Worm (Caenorhabditis elegans) whole organism, L4 larva: ENCODE measurements around the gene R03D7.15.

ENCODE experiments used
- F10B5.3 ChIP-seq: sonication (generic microtip); optimal IDR thresholded peaks from 2 replicates; lab custom pipeline; 2016; ENCODE audit warnings: mild to moderate bottlenecking, missing genetic modification characterization, missing compliant biosample characterization
- F26F4.8 ChIP-seq: fragments of 200-800 bp; sonication (Bioruptor generic); conservative IDR thresholded peaks from 2 replicates; pipeline ENCODE4 v1.3.6; 2022; ENCODE audit warnings: missing genetic modification characterization, missing compliant biosample characterization
- F49E8.2 ChIP-seq: sonication (generic microtip); optimal IDR thresholded peaks from 2 replicates; lab custom pipeline; 2016; ENCODE audit warnings: missing compliant biosample characterization, mild to moderate bottlenecking, missing genetic modification characterization, borderline replicate concordance
- R02D3.7 ChIP-seq: fragments of 150-350 bp; sonication (generic microtip); optimal IDR thresholded peaks from 3 replicates; lab custom pipeline; 2014; ENCODE audit warnings: missing biosample characterization, missing genetic modification characterization
- T26A8.4 ChIP-seq: fragments of 200-800 bp; sonication (Bioruptor generic); IDR thresholded peaks from 2 replicates; pipeline ENCODE4 v1.3.6; 2022; ENCODE audit warnings: missing genetic modification characterization, missing compliant biosample characterization
- Y105C5A.15 ChIP-seq: fragments of 200-800 bp; sonication (Bioruptor generic); IDR thresholded peaks from 2 replicates; pipeline ENCODE4 v1.3.6; 2022; ENCODE audit warnings: missing genetic modification characterization, missing compliant biosample characterization
- Y48G9A.11 ChIP-seq: fragments of 200-800 bp; sonication (Bioruptor generic); IDR thresholded peaks from 2 replicates; pipeline ENCODE4 v1.3.6; 2022; ENCODE audit warnings: missing genetic modification reagents, missing genetic modification characterization, missing compliant biosample characterization
- aha-1 ChIP-seq: fragments of 150-350 bp; peaks from one replicate; lab custom pipeline; 2014; ENCODE audit warnings: missing biosample characterization, missing genetic modification characterization
- ama-1 ChIP-seq: fragments of 150-350 bp; optimal IDR thresholded peaks from 2 replicates; lab custom pipeline; 2014; ENCODE audit warnings: inconsistent platforms, mixed read lengths
- arid-1 ChIP-seq: fragments of 200-800 bp; sonication (Bioruptor generic); conservative IDR thresholded peaks from 2 replicates; pipeline ENCODE4 v1.3.6; 2022; ENCODE audit warnings: missing genetic modification reagents, missing genetic modification characterization, missing compliant biosample characterization
- attf-4 ChIP-seq: sonication (generic microtip); optimal IDR thresholded peaks from 3 replicates; lab custom pipeline; 2017; ENCODE audit warnings: missing biosample characterization, missing genetic modification characterization
- ceh-44 ChIP-seq: fragments of 200-800 bp; sonication (Bioruptor generic); IDR thresholded peaks from 2 replicates; pipeline ENCODE4 v1.3.6; 2022; ENCODE audit warnings: missing genetic modification reagents, missing genetic modification characterization, missing compliant biosample characterization
- ces-1 ChIP-seq: fragments of 150-350 bp; sonication (generic microtip); optimal IDR thresholded peaks from 4 replicates; lab custom pipeline; 2014; ENCODE audit warnings: missing biosample characterization, missing genetic modification reagents, missing genetic modification characterization
- cey-2 ChIP-seq: sonication (generic microtip); optimal IDR thresholded peaks from 3 replicates; lab custom pipeline; 2017; ENCODE audit warnings: missing genetic modification characterization, mild to moderate bottlenecking, missing compliant biosample characterization, antibody characterized with exemption, borderline replicate concordance; ENCODE audit not compliant: insufficient read depth
- ctbp-1 ChIP-seq: fragments of 200-800 bp; sonication (Bioruptor generic); IDR thresholded peaks from 2 replicates; pipeline ENCODE4 v1.3.6; 2022; ENCODE audit warnings: missing genetic modification reagents, missing genetic modification characterization, missing compliant biosample characterization
- daf-16 ChIP-seq, 3 experiments: sonication (generic microtip); optimal IDR thresholded peaks; 2 replicates each; lab custom pipeline; 2016 to 2017; ENCODE audit warnings: missing genetic modification characterization in 3 of 3, missing genetic modification reagents in 3 of 3, mild to moderate bottlenecking in 2 of 3, missing compliant biosample characterization in 2 of 3, missing biosample characterization in 1 of 3, moderate library complexity in 1 of 3
- daf-19 ChIP-seq: fragments of 200-800 bp; sonication (Bioruptor generic); conservative IDR thresholded peaks from 2 replicates; pipeline ENCODE4 v1.3.6; 2022; ENCODE audit warnings: missing genetic modification characterization, missing compliant biosample characterization
- daf-8 ChIP-seq: fragments of 200-800 bp; sonication (Bioruptor generic); IDR thresholded peaks from 2 replicates; pipeline ENCODE4 v1.3.6; 2022; ENCODE audit warnings: missing genetic modification characterization, missing compliant biosample characterization
- dmd-6 ChIP-seq: fragments of 200-800 bp; sonication (Bioruptor generic); IDR thresholded peaks from 2 replicates; pipeline ENCODE4 v1.3.6; 2022; ENCODE audit warnings: missing genetic modification reagents, missing genetic modification characterization, missing compliant biosample characterization
- duxl-1 ChIP-seq: sonication (generic microtip); optimal IDR thresholded peaks from 2 replicates; lab custom pipeline; 2016; ENCODE audit warnings: mild to moderate bottlenecking, missing genetic modification characterization, moderate library complexity, missing compliant biosample characterization; ENCODE audit not compliant: poor library complexity
- egl-43 ChIP-seq: fragments of 200-800 bp; sonication (Bioruptor generic); IDR thresholded peaks from 2 replicates; pipeline ENCODE4 v1.3.6; 2022; ENCODE audit warnings: missing genetic modification reagents, missing genetic modification characterization, missing compliant biosample characterization
- fos-1 ChIP-seq: fragments of 150-350 bp; optimal IDR thresholded peaks from 2 replicates; lab custom pipeline; 2014; ENCODE audit warnings: missing biosample characterization, missing genetic modification characterization
- hif-1 ChIP-seq, 2 experiments: sonication (generic microtip); optimal IDR thresholded peaks; 2 replicates each; lab custom pipeline; 2016 to 2017; ENCODE audit warnings: missing compliant biosample characterization in 2 of 2, missing genetic modification characterization in 2 of 2, missing genetic modification reagents in 2 of 2, missing genotype in 2 of 2, mild to moderate bottlenecking in 1 of 2
- hlh-11 ChIP-seq: fragments of 200-800 bp; sonication (Bioruptor generic); optimal IDR thresholded peaks from 2 replicates; lab custom pipeline; 2018; ENCODE audit warnings: mild to moderate bottlenecking, missing genetic modification characterization, missing compliant biosample characterization
- hmg-1.1 ChIP-seq: fragments of 200-800 bp; sonication (Bioruptor generic); IDR thresholded peaks from 2 replicates; pipeline ENCODE4 v1.3.6; 2022; ENCODE audit warnings: missing genetic modification reagents, missing genetic modification characterization, missing compliant biosample characterization
- jun-1 ChIP-seq: fragments of 150-350 bp; optimal IDR thresholded peaks from 2 replicates; lab custom pipeline; 2014; ENCODE audit warnings: missing biosample characterization, missing genetic modification reagents, missing genetic modification characterization
- lin-1 ChIP-seq: fragments of 200-800 bp; sonication (Bioruptor generic); IDR thresholded peaks from 2 replicates; pipeline ENCODE4 v1.3.6; 2022; ENCODE audit warnings: missing genetic modification reagents, missing genetic modification characterization, missing compliant biosample characterization
- lin-39 ChIP-seq: fragments of 150-350 bp; optimal IDR thresholded peaks from 2 replicates; lab custom pipeline; 2014; ENCODE audit warnings: missing biosample characterization, missing genetic modification reagents, missing genetic modification characterization
- madf-9 ChIP-seq: fragments of 200-800 bp; sonication (Bioruptor generic); conservative IDR thresholded peaks from 2 replicates; pipeline ENCODE4 v1.3.6; 2022; ENCODE audit warnings: missing genetic modification reagents, missing genetic modification characterization, missing compliant biosample characterization
- mdt-29 ChIP-seq: fragments of 200-800 bp; sonication (Bioruptor generic); IDR thresholded peaks from 2 replicates; pipeline ENCODE4 v1.3.6; 2022; ENCODE audit warnings: missing genetic modification reagents, missing genetic modification characterization, missing compliant biosample characterization
- mep-1 ChIP-seq: fragments of 150-350 bp; sonication (generic microtip); optimal IDR thresholded peaks from 3 replicates; lab custom pipeline; 2014; ENCODE audit warnings: missing biosample characterization, missing genetic modification characterization
- mes-2 ChIP-seq: sonication (generic microtip); optimal IDR thresholded peaks from 2 replicates; lab custom pipeline; 2016; ENCODE audit warnings: missing genotype, mild to moderate bottlenecking, missing genetic modification characterization, missing compliant biosample characterization; ENCODE audit not compliant: poor library complexity, severe bottlenecking
- mxl-3 ChIP-seq: fragments of 200-800 bp; sonication (Bioruptor generic); optimal IDR thresholded peaks from 2 replicates; lab custom pipeline; 2018; ENCODE audit warnings: mild to moderate bottlenecking, missing genetic modification characterization, missing compliant biosample characterization
- nhr-102 ChIP-seq: sonication (generic microtip); optimal IDR thresholded peaks from 2 replicates; lab custom pipeline; 2016; ENCODE audit warnings: mild to moderate bottlenecking, missing genetic modification characterization, moderate library complexity, missing compliant biosample characterization
- nhr-11 ChIP-seq: fragments of 150-350 bp; optimal IDR thresholded peaks from 2 replicates; lab custom pipeline; 2014; ENCODE audit warnings: missing biosample characterization, missing genetic modification characterization
- nhr-28 ChIP-seq: fragments of 150-350 bp; optimal IDR thresholded peaks from 2 replicates; lab custom pipeline; 2014; ENCODE audit warnings: missing biosample characterization, missing genetic modification characterization
- nhr-42 ChIP-seq: fragments of 200-800 bp; sonication (Bioruptor generic); IDR thresholded peaks from 2 replicates; pipeline ENCODE4 v1.3.6; 2022; ENCODE audit warnings: missing genetic modification characterization, missing compliant biosample characterization
- nhr-6 ChIP-seq: fragments of 150-350 bp; optimal IDR thresholded peaks from 2 replicates; lab custom pipeline; 2014; ENCODE audit warnings: missing biosample characterization, missing genetic modification characterization
- nhr-77 ChIP-seq: fragments of 150-350 bp; optimal IDR thresholded peaks from 2 replicates; lab custom pipeline; 2014; ENCODE audit warnings: missing biosample characterization, missing genetic modification characterization
- pqm-1 ChIP-seq: sonication (generic microtip); optimal IDR thresholded peaks from 2 replicates; lab custom pipeline; 2017; ENCODE audit warnings: missing biosample characterization, missing genetic modification characterization
- set-16 ChIP-seq: fragments of 200-800 bp; sonication (Bioruptor generic); IDR thresholded peaks from 2 replicates; pipeline ENCODE4 v1.3.6; 2022; ENCODE audit warnings: missing genetic modification reagents, missing genetic modification characterization, missing compliant biosample characterization
- skn-1 ChIP-seq: fragments of 150-350 bp; optimal IDR thresholded peaks from 2 replicates; lab custom pipeline; 2014; ENCODE audit warnings: missing biosample characterization, missing genetic modification characterization
- spr-1 ChIP-seq: sonication (generic microtip); optimal IDR thresholded peaks from 2 replicates; lab custom pipeline; 2016; ENCODE audit warnings: mild to moderate bottlenecking, missing genetic modification characterization, missing compliant biosample characterization
- tra-1 ChIP-seq: fragments of 200-800 bp; sonication (Bioruptor generic); IDR thresholded peaks from 2 replicates; pipeline ENCODE4 v1.3.6; 2022; ENCODE audit warnings: missing genetic modification reagents, missing genetic modification characterization, missing compliant biosample characterization
- unc-39 ChIP-seq: sonication (generic microtip); optimal IDR thresholded peaks from 2 replicates; lab custom pipeline; 2017; ENCODE audit warnings: missing biosample characterization, missing genetic modification characterization
- unc-62 ChIP-seq, 3 experiments: fragments of 150-350 bp in 1 of 3; sonication (generic microtip); optimal IDR thresholded peaks in 2 of 3; peaks in 1 of 3; 1 replicate in 1 of 3; 2 replicates in 2 of 3; lab custom pipeline; 2014 to 2017; ENCODE audit warnings: missing biosample characterization in 3 of 3, missing genetic modification characterization in 3 of 3, missing genetic modification reagents in 3 of 3, missing genotype in 1 of 3
- zag-1 ChIP-seq: fragments of 150-350 bp; optimal IDR thresholded peaks from 2 replicates; lab custom pipeline; 2014; ENCODE audit warnings: missing biosample characterization, missing genetic modification characterization
- ztf-7 ChIP-seq: fragments of 150-350 bp; optimal IDR thresholded peaks from 2 replicates; lab custom pipeline; 2014; ENCODE audit warnings: missing biosample characterization, missing genetic modification characterization

The R03D7.15 gene

ce11 chrII:10949383-10949782 lies 7.4 kb downstream of the R03D7.15 start (continued):
- TF ChIP-seq mdt-29 (GFP tag; lab: Robert Waterston, UW) (no peak), R02D3.7 (tag; lab: Kevin White, UChicago) (no peak), nhr-42 (GFP tag; lab: Robert Waterston, UW) (no peak), unc-62 (GFP tag; optimal IDR thresholded peaks at IDR 0.05 in 1 of 2; lab: Kevin White, UChicago) (peak in 1 of 2 experiments; percentile 14), unc-62 (tag; optimal IDR thresholded peaks at IDR 0.05; lab: Kevin White, UChicago) (no peak), ctbp-1 (GFP tag; lab: Robert Waterston, UW) (no peak), Y105C5A.15 (GFP tag; lab: Robert Waterston, UW) (no peak), ama-1 (no peak), madf-9 (GFP tag; lab: Robert Waterston, UW) (no peak), aha-1 (tag; lab: Kevin White, UChicago) (no peak), nhr-102 (tag; lab: Kevin White, UChicago) (no peak), skn-1 (tag; lab: Kevin White, UChicago) (no peak), dmd-6 (GFP tag; lab: Robert Waterston, UW) (peak; percentile 41; the same call in 1 of the 2 replicates), nhr-28 (tag; lab: Kevin White, UChicago) (peak; percentile 99), daf-19 (GFP tag; lab: Robert Waterston, UW) (no peak), spr-1 (tag; lab: Kevin White, UChicago) (no peak), cey-2 (tag; lab: Kevin White, UChicago) (no peak), lin-39 (tag; lab: Kevin White, UChicago) (no peak), mxl-3 (GFP tag; lab: Kevin White, UChicago) (peak; percentile 32), F10B5.3 (tag; lab: Kevin White, UChicago) (no peak), ztf-7 (no peak), jun-1 (tag; lab: Kevin White, UChicago) (no peak), zag-1 (no peak), F49E8.2 (no peak), duxl-1 (tag; lab: Kevin White, UChicago) (no peak), fos-1 (tag; lab: Kevin White, UChicago) (no peak), nhr-6 (tag; lab: Kevin White, UChicago) (no peak), tra-1 (no peak), mes-2 (tag; lab: Kevin White, UChicago) (no peak)

DNA sequence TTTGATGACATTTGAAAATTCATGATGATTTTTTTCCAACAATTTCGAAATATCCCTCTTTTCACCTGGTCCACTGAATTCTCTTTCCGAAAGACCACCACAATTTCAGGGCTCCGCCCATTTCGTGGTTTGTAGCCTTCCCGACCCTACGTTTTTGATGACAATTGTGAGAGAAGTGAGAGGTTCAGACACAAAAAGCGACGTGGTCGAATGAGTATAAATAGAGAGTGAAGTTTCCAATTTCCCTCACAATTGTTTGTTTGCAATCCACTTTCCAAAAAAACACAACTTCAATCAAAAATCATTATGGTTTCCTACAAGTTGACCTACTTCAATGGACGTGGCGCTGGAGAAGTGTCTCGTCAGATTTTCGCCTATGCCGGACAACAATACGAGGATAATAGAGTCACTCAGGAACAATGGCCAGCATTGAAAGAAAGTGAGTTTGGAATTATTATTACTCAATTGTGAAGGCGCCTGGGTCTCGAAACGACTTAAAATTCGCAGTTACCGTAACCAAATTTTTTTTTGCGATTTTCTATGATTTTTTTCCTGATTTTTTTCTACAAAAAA lies 8.2 kb downstream of the R03D7.15 start, which contains the start of gene gst-5:
Gene gst-5, plus strand, starts transcription at position 246 of the 573 bp plus-strand sequence.
- TF ChIP-seq set-16 (GFP tag; lab: Robert Waterston, UW) (no peak), unc-62 (GFP tag; optimal IDR thresholded peaks at IDR 0.05 in 1 of 2; lab: Kevin White, UChicago) (peak in 1 of 2 experiments; percentile 31), unc-62 (tag; optimal IDR thresholded peaks at IDR 0.05; lab: Kevin White, UChicago) (no peak), daf-8 (no peak), Y48G9A.11 (no peak), lin-1 (GFP tag; lab: Robert Waterston, UW) (no peak), pqm-1 (tag; lab: Kevin White, UChicago) (peak; percentile 38), hmg-1.1 (GFP tag; lab: Robert Waterston, UW) (peak; percentile 31; the same call in 1 of the 2 replicates), nhr-28 (tag; lab: Kevin White, UChicago) (peak; percentile 98), T26A8.4 (no peak), daf-16 (GFP tag; optimal IDR thresholded peaks at IDR 0.05; lab: Kevin White, UChicago) (no peak), daf-16 (tag; optimal IDR thresholded peaks at IDR 0.05; lab: Kevin White, UChicago) (peak; percentile 68), F26F4.8 (GFP tag; lab: Robert Waterston, UW) (no peak), mep-1 (tag; lab: Kevin White, UChicago) (no peak), R02D3.7 (tag; lab: Kevin White, UChicago) (no peak), nhr-11 (tag; lab: Kevin White, UChicago) (peak; percentile 58), egl-43 (GFP tag; lab: Robert Waterston, UW) (no peak), lin-39 (tag; lab: Kevin White, UChicago) (no peak), arid-1 (GFP tag; lab: Robert Waterston, UW) (no peak), dmd-6 (GFP tag; lab: Robert Waterston, UW) (peak; percentile 24; the same call in 1 of the 2 replicates), hif-1 (tag; optimal IDR thresholded peaks at IDR 0.05; lab: Kevin White, UChicago) (no peak), mxl-3 (GFP tag; lab: Kevin White, UChicago) (peak; percentile 92), ctbp-1 (GFP tag; lab: Robert Waterston, UW) (no peak), nhr-102 (tag; lab: Kevin White, UChicago) (peak; percentile 55), attf-4 (tag; lab: Kevin White, UChicago) (no peak), hlh-11 (tag; lab: Kevin White, UChicago) (peak; percentile 37), nhr-77 (tag; lab: Kevin White, UChicago) (peak; percentile 1), ceh-44 (GFP tag; lab: Robert Waterston, UW) (no peak), ces-1 (GFP tag; lab: Kevin White, UChicago) (no peak), unc-39 (no peak)
